Worm (Caenorhabditis elegans) whole organism, L2 larva: ENCODE data around the gene T14B4.8.

Experiments
- C34F6.9 ChIP-seq: fragments of 150-350 bp; optimal IDR thresholded peaks from 2 replicates; lab custom pipeline; 2014; ENCODE audit warnings: missing biosample characterization, missing genetic modification characterization
- F13H6.1 ChIP-seq: sonication (generic microtip); optimal IDR thresholded peaks from 2 replicates; lab custom pipeline; 2016; ENCODE audit warnings: missing genetic modification characterization, missing compliant biosample characterization
- R02D3.7 ChIP-seq: fragments of 150-350 bp; optimal IDR thresholded peaks from 2 replicates; lab custom pipeline; 2014; ENCODE audit warnings: missing biosample characterization, missing genetic modification characterization
- alr-1 ChIP-seq: fragments of 150-350 bp; optimal IDR thresholded peaks from 2 replicates; lab custom pipeline; 2014; ENCODE audit warnings: missing biosample characterization, missing genetic modification characterization
- aly-2 ChIP-seq: fragments of 150-350 bp; optimal IDR thresholded peaks from 2 replicates; lab custom pipeline; 2014; ENCODE audit warnings: missing biosample characterization, missing genetic modification characterization
- ama-1 ChIP-seq: fragments of 150-350 bp; optimal IDR thresholded peaks from 2 replicates; lab custom pipeline; 2018; ENCODE audit warnings: inconsistent platforms
- crh-2 ChIP-seq: sonication (generic microtip); optimal IDR thresholded peaks from 2 replicates; lab custom pipeline; 2017; ENCODE audit warnings: missing biosample characterization, missing genetic modification characterization
- dmd-4 ChIP-seq: sonication (generic microtip); optimal IDR thresholded peaks from 2 replicates; lab custom pipeline; 2017; ENCODE audit warnings: missing biosample characterization, missing genetic modification characterization
- egl-27 ChIP-seq: sonication (generic microtip); optimal IDR thresholded peaks from 3 replicates; lab custom pipeline; 2017; ENCODE audit warnings: missing biosample characterization, missing genetic modification reagents, missing genetic modification characterization
- elt-1 ChIP-seq: fragments of 150-350 bp; optimal IDR thresholded peaks from 2 replicates; lab custom pipeline; 2014; ENCODE audit warnings: missing biosample characterization, missing genetic modification characterization
- elt-3 ChIP-seq: sonication (generic microtip); optimal IDR thresholded peaks from 2 replicates; lab custom pipeline; 2017; ENCODE audit warnings: missing biosample characterization, missing genetic modification characterization
- fos-1 ChIP-seq: fragments of 150-350 bp; optimal IDR thresholded peaks from 2 replicates; lab custom pipeline; 2014; ENCODE audit warnings: missing biosample characterization, missing genetic modification characterization
- gmeb-1 ChIP-seq: fragments of 150-350 bp; optimal IDR thresholded peaks from 2 replicates; lab custom pipeline; 2014; ENCODE audit warnings: missing biosample characterization, missing genetic modification characterization
- lin-13 ChIP-seq: fragments of 150-350 bp; optimal IDR thresholded peaks from 2 replicates; lab custom pipeline; 2014; ENCODE audit warnings: missing biosample characterization, missing genetic modification reagents, missing genetic modification characterization
- lsy-2 ChIP-seq, 2 experiments: fragments of 150-350 bp in 1 of 2; sonication (generic microtip) in 1 of 2; optimal IDR thresholded peaks; 2 replicates each; lab custom pipeline; 2014 to 2017; ENCODE audit warnings: missing biosample characterization in 2 of 2, missing genetic modification characterization in 2 of 2
- mab-5 ChIP-seq: fragments of 150-350 bp; optimal IDR thresholded peaks from 2 replicates; lab custom pipeline; 2014; ENCODE audit warnings: missing biosample characterization, missing genetic modification characterization
- mdl-1 ChIP-seq, 2 experiments: fragments of 150-350 bp in 1 of 2; sonication (generic microtip) in 1 of 2; optimal IDR thresholded peaks; 2 replicates each; lab custom pipeline; 2017; ENCODE audit warnings: missing biosample characterization in 2 of 2, missing genetic modification characterization in 2 of 2
- nhr-11 ChIP-seq: fragments of 150-350 bp; optimal IDR thresholded peaks from 2 replicates; lab custom pipeline; 2014; ENCODE audit warnings: missing biosample characterization, missing genetic modification characterization
- nhr-129 ChIP-seq: fragments of 150-350 bp; optimal IDR thresholded peaks from 2 replicates; lab custom pipeline; 2014; ENCODE audit warnings: missing biosample characterization, missing genetic modification characterization
- nhr-21 ChIP-seq: fragments of 150-350 bp; optimal IDR thresholded peaks from 2 replicates; lab custom pipeline; 2014; ENCODE audit warnings: missing biosample characterization, missing genetic modification characterization
- nhr-23 ChIP-seq: fragments of 150-350 bp; optimal IDR thresholded peaks from 2 replicates; lab custom pipeline; 2014; ENCODE audit warnings: missing biosample characterization, missing genetic modification reagents, missing genetic modification characterization
- nhr-25 ChIP-seq: fragments of 150-350 bp; sonication (generic microtip); optimal IDR thresholded peaks from 3 replicates; lab custom pipeline; 2014; ENCODE audit warnings: missing biosample characterization, missing genetic modification characterization
- nhr-77 ChIP-seq: fragments of 150-350 bp; optimal IDR thresholded peaks from 2 replicates; lab custom pipeline; 2014; ENCODE audit warnings: missing biosample characterization, missing genetic modification characterization
- peb-1 ChIP-seq: fragments of 150-350 bp; optimal IDR thresholded peaks from 2 replicates; lab custom pipeline; 2014; ENCODE audit warnings: missing biosample characterization, missing genetic modification characterization
- sma-3 ChIP-seq: sonication (generic microtip); optimal IDR thresholded peaks from 2 replicates; lab custom pipeline; 2016; ENCODE audit warnings: missing genetic modification reagents, missing genetic modification characterization, missing compliant biosample characterization
- sma-9 ChIP-seq, 2 experiments: fragments of 150-350 bp in 1 of 2; sonication (generic microtip) in 1 of 2; optimal IDR thresholded peaks; 2 replicates each; lab custom pipeline; 2014 to 2016; ENCODE audit warnings: missing genetic modification characterization in 2 of 2, mild to moderate bottlenecking in 1 of 2, missing biosample characterization in 1 of 2, missing compliant biosample characterization in 1 of 2, missing genetic modification reagents in 1 of 2, moderate library complexity in 1 of 2
- snpc-4 ChIP-seq: fragments of 150-350 bp; optimal IDR thresholded peaks from 2 replicates; lab custom pipeline; 2014; ENCODE audit warnings: missing biosample characterization, missing genetic modification characterization
- unc-55 ChIP-seq: fragments of 150-350 bp; sonication (generic microtip); optimal IDR thresholded peaks from 3 replicates; lab custom pipeline; 2014; ENCODE audit warnings: missing biosample characterization, missing genetic modification reagents, missing genetic modification characterization
- unc-62 ChIP-seq: fragments of 150-350 bp; optimal IDR thresholded peaks from 2 replicates; lab custom pipeline; 2014; ENCODE audit warnings: missing biosample characterization, missing genetic modification reagents, missing genetic modification characterization
- zag-1 ChIP-seq: fragments of 150-350 bp; optimal IDR thresholded peaks from 2 replicates; lab custom pipeline; 2014; ENCODE audit warnings: missing biosample characterization, missing genetic modification characterization
- ztf-1 ChIP-seq: fragments of 200-800 bp; sonication (Bioruptor generic); conservative IDR thresholded peaks from 2 replicates; pipeline ENCODE4 v1.3.6; 2022; ENCODE audit warnings: missing genetic modification characterization, missing compliant biosample characterization
- ztf-4 ChIP-seq: fragments of 150-350 bp; optimal IDR thresholded peaks from 2 replicates; lab custom pipeline; 2014; ENCODE audit warnings: missing biosample characterization, missing genetic modification characterization

The T14B4.8 gene

ce11 chrII:6736604-6737003 lies 7.4 kb upstream of the T14B4.8 start, which contains the start of gene T14B4.1:
Gene T14B4.1 (plus strand): TSS chrII:6736904.
- no peak for TF ChIP-seq nhr-25

ce11 chrII:6736066-6736465 lies 6.9 kb upstream of the T14B4.8 start, which contains the start of gene mrps-18.C:
Gene mrps-18.C (plus strand): TSS chrII:6736203.
- TF ChIP-seq mdl-1 (tag; optimal IDR thresholded peaks at IDR 0.05; lab: Kevin White, UChicago) (no peak), R02D3.7 (tag; lab: Kevin White, UChicago) (no peak), ztf-4 (no peak), gmeb-1 (tag; lab: Kevin White, UChicago) (no peak), lsy-2 (tag; optimal IDR thresholded peaks at IDR 0.05; lab: Kevin White, UChicago) (no peak), fos-1 (tag; lab: Kevin White, UChicago) (no peak), dmd-4 (tag; lab: Kevin White, UChicago) (no peak), aly-2 (tag; lab: Kevin White, UChicago) (no peak), elt-3 (tag; lab: Kevin White, UChicago) (no peak), nhr-129 (tag; lab: Kevin White, UChicago) (no peak)

- TF ChIP-seq nhr-21 (tag; lab: Kevin White, UChicago), result peak; percentile 40
- TF ChIP-seq nhr-11 (tag; lab: Kevin White, UChicago), result no peak
- peak; percentile 65 for TF ChIP-seq nhr-129 (tag; lab: Kevin White, UChicago)
- peak; percentile 68 for TF ChIP-seq crh-2 (tag; lab: Kevin White, UChicago)
- TF ChIP-seq unc-62 (GFP tag; lab: Kevin White, UChicago), result no peak
- TF ChIP-seq lsy-2 (tag; optimal IDR thresholded peaks at IDR 0.05; lab: Kevin White, UChicago), result peak; percentile 25 to 87
- no peak for TF ChIP-seq nhr-77 (tag; lab: Kevin White, UChicago)
- TF ChIP-seq elt-1 (tag; lab: Kevin White, UChicago), result no peak
- no peak for TF ChIP-seq egl-27 (tag; lab: Kevin White, UChicago)
- peak; percentile 50 for TF ChIP-seq F13H6.1 (tag; lab: Kevin White, UChicago)
- TF ChIP-seq sma-3 (GFP tag; lab: Kevin White, UChicago), result peak; percentile 72
- peak; percentile 29 for TF ChIP-seq fos-1 (tag; lab: Kevin White, UChicago)
- TF ChIP-seq snpc-4 (tag; lab: Kevin White, UChicago), result peak; percentile 2
- TF ChIP-seq unc-55, result peak; percentile 87
- TF ChIP-seq ztf-1 (GFP tag; lab: Robert Waterston, UW), result no peak
- TF ChIP-seq C34F6.9 (tag; lab: Kevin White, UChicago), result peak; percentile 78
- TF ChIP-seq gmeb-1 (tag; lab: Kevin White, UChicago), result peak; percentile 66
- peak; percentile 51 for TF ChIP-seq sma-9 (GFP tag; optimal IDR thresholded peaks at IDR 0.05; lab: Kevin White, UChicago)
- no peak for TF ChIP-seq sma-9 (tag; optimal IDR thresholded peaks at IDR 0.05; lab: Kevin White, UChicago)
- TF ChIP-seq lin-13 (GFP tag; lab: Kevin White, UChicago), result peak; percentile 47
- TF ChIP-seq ztf-4, result no peak
- TF ChIP-seq mab-5 (tag; lab: Kevin White, UChicago), result no peak
Observed at ce11 chrII:6734674-6735073, 5.5 kb upstream of the T14B4.8 start, which contains the start of gene T14B4.3. Gene T14B4.3 (plus strand): TSS chrII:6734937.

DNA sequence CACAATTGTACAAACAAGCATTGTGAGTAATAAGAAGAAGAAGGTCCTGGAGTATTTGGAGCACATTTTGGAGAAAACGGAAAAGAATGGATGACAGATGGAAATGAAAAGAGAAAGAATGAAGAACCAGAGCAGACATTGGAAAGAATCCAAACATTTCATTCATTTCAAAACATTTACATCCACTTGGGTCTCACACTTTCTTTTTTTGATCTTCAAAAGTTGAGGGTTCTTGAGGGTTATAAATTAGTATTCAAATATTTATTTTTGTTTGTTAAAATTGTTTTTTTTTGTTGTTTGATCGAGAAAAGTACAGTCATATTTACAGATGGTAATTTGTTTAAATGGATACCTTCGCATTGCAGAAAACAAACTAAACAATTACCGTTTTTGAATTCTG lies 4.5 kb upstream of the T14B4.8 start, which contains the start of gene T14B4.9:
Gene T14B4.9, minus strand, starts transcription at position 101 of the 400 bp plus-strand sequence.
- no peak for TF ChIP-seq zag-1 (tag; lab: Kevin White, UChicago)
- TF ChIP-seq elt-1 (tag; lab: Kevin White, UChicago), result no peak
- TF ChIP-seq mdl-1 (tag; optimal IDR thresholded peaks at IDR 0.05; lab: Kevin White, UChicago), result no peak
- no peak for TF ChIP-seq nhr-77 (tag; lab: Kevin White, UChicago)
- no peak for TF ChIP-seq alr-1 (tag; lab: Kevin White, UChicago)

- no peak for TF ChIP-seq snpc-4 (tag; lab: Kevin White, UChicago)
- no peak for TF ChIP-seq ama-1 (lab: Kevin White, UChicago)
- no peak for TF ChIP-seq lin-13 (GFP tag; lab: Kevin White, UChicago)
- TF ChIP-seq egl-27 (tag; lab: Kevin White, UChicago), result no peak
- TF ChIP-seq peb-1, result no peak
- TF ChIP-seq nhr-23, result no peak
- TF ChIP-seq F13H6.1 (tag; lab: Kevin White, UChicago), result no peak
Observed at ce11 chrII:6726814-6727213, 2.4 kb downstream of the T14B4.8 start.
